Fruit fly (Drosophila melanogaster): ENCODE measurements around the gene CG6231.

DNA sequence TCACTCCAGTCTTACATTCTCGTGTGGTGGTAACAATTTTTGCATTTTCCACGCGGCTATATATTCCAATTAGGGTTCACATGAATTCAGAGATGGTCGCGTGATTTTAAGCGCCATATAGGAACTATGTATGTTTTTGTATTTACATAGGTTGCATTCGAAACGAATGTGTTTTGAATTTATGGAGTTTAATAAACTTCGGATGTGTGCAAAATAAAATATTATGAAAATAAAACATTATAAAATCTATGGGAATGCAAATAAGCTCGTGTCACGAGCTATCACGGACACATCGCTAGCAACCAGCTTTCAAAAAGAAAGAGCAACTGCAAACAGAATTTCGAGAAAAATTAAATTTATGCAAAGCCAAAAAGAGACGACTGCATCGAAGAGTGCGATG, 49.2 kb downstream of the CG6231 start:
- TF ChIP-seq EcR (GFP tag; optimal IDR thresholded peaks at IDR 0.05) (no peak), usp (GFP tag; optimal IDR thresholded peaks at IDR 0.05) (no peak), CG8478 (optimal IDR thresholded peaks at IDR 0.05) (no peak), psq (optimal IDR thresholded peaks at IDR 0.05) (no peak), Dll (optimal IDR thresholded peaks at IDR 0.05) (no peak)
